Worm (Caenorhabditis elegans): ENCODE results near the gene C52E4.7.

C52E4.7 gene

DNA sequence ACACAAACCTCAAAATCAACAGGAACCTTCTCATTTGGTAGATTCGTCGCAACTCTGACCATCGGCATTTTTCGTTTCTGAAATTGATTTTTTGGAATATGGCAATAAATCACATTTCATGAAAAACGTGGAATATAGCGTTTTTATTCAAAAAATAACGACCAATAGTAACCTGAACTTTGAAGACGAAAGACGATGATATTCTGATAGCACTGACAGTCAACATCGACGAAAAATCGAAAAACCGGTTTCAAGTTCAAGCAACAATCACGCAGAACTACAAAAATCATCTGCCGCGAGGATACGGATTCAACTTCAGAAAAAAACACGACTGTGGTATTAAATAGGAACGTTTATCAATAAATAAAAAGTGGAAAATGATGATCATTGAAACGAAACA is 15.9 kb upstream of the C52E4.7 start, which contains the start of gene mif-2:
TSS of gene mif-2 (minus strand) at position 281 of the 400 bp plus-strand sequence.
- TF ChIP-seq mes-2 (tag; optimal IDR thresholded peaks at IDR 0.05; ENCODE audit: poor library complexity, severe bottlenecking) (no peak), ama-1 (optimal IDR thresholded peaks at IDR 0.05) (peak; percentile 15), lim-7 (GFP tag; IDR thresholded peaks at IDR 0.05) (no peak), set-16 (GFP tag; IDR thresholded peaks at IDR 0.05) (no peak), ceh-62 (tag; optimal IDR thresholded peaks at IDR 0.05) (no peak), skn-1 (tag; optimal IDR thresholded peaks at IDR 0.05) (no peak), lin-13 (GFP tag; optimal IDR thresholded peaks at IDR 0.05) (no peak), mdl-1 (tag; optimal IDR thresholded peaks at IDR 0.05) (peak in 1 of 2 experiments; percentile 33), Y48G9A.11 (GFP tag; IDR thresholded peaks at IDR 0.05) (no peak), Y105C5A.15 (GFP tag; IDR thresholded peaks at IDR 0.05) (no peak), hlh-30 (tag; optimal IDR thresholded peaks at IDR 0.05; ENCODE audit: insufficient read depth) (peak; percentile 4), hlh-11 (tag; optimal IDR thresholded peaks at IDR 0.05) (peak; percentile 39), nhr-28 (tag; optimal IDR thresholded peaks at IDR 0.05) (peak; percentile 71), nhr-10 (tag; optimal IDR thresholded peaks at IDR 0.05) (no peak), nhr-41 (GFP tag; IDR thresholded peaks at IDR 0.05) (no peak), ztf-11 (tag; optimal IDR thresholded peaks at IDR 0.05) (no peak), R02D3.7 (tag; optimal IDR thresholded peaks at IDR 0.05) (no peak), aha-1 (tag) (no peak), madf-5 (GFP tag; IDR thresholded peaks at IDR 0.05) (0 out of 4 replicates have a peak, but pooled peaks of 1 of the 2 experiments have one; percentile 18), egl-43 (GFP tag; IDR thresholded peaks at IDR 0.05) (no peak), ceh-32 (tag; optimal IDR thresholded peaks at IDR 0.05; ENCODE audit: poor library complexity) (no peak), lin-38 (GFP tag; IDR thresholded peaks at IDR 0.05) (0 out of 2 replicates have a peak, but pooled peaks have one; percentile 24), tra-1 (GFP tag; IDR thresholded peaks at IDR 0.05) (no peak)

ce11 chrV:11979673-11980561 is 14.2 kb upstream of the C52E4.7 start, which contains the start of gene snr-4:
TSS of gene snr-4 (minus strand) at chrV:11979723.
- peak; percentile 89 for TF ChIP-seq ctbp-1 (GFP tag; IDR thresholded peaks at IDR 0.05)
- peak; percentile 96 for TF ChIP-seq aha-1 (tag)
- TF ChIP-seq arid-1 (GFP tag; conservative IDR thresholded peaks at IDR 0.05): peak; percentile 90
- peak; percentile 86 for TF ChIP-seq lin-13 (GFP tag; optimal IDR thresholded peaks at IDR 0.05)
- peak; percentile 95 for TF ChIP-seq hmg-1.1 (GFP tag; IDR thresholded peaks at IDR 0.05)
- no peak for TF ChIP-seq unc-39 (tag; optimal IDR thresholded peaks at IDR 0.05)
- peak; percentile 84 for TF ChIP-seq nhr-48 (tag; optimal IDR thresholded peaks at IDR 0.05)
- peak; percentile 94 for TF ChIP-seq F49E8.2 (tag; optimal IDR thresholded peaks at IDR 0.05; ENCODE audit: borderline replicate concordance)
- peak; percentile 78 for TF ChIP-seq duxl-1 (tag; optimal IDR thresholded peaks at IDR 0.05; ENCODE audit: poor library complexity)
- peak; percentile 63; the same call in 1 of the 2 replicates for TF ChIP-seq zfp-3 (GFP tag; conservative IDR thresholded peaks at IDR 0.05)
- TF ChIP-seq set-16 (GFP tag; IDR thresholded peaks at IDR 0.05): peak; percentile 71
- TF ChIP-seq ceh-82 (tag; optimal IDR thresholded peaks at IDR 0.05): no peak
- TF ChIP-seq ceh-32 (tag; optimal IDR thresholded peaks at IDR 0.05; ENCODE audit: poor library complexity): peak; percentile 21
- peak; percentile 91 for TF ChIP-seq mdt-29 (GFP tag; IDR thresholded peaks at IDR 0.05)
- TF ChIP-seq nhr-10 (tag; optimal IDR thresholded peaks at IDR 0.05): no peak
- peak; percentile 88 for TF ChIP-seq F10B5.3 (tag; optimal IDR thresholded peaks at IDR 0.05)
- TF ChIP-seq rbr-2 (tag; optimal IDR thresholded peaks at IDR 0.05): peak; percentile 93
- peak; percentile 50 for TF ChIP-seq zag-1 (tag; optimal IDR thresholded peaks at IDR 0.05)
- peak; percentile 85 for TF ChIP-seq F37D6.2 (tag; optimal IDR thresholded peaks at IDR 0.05)
- peak; percentile 90 for TF ChIP-seq nhr-11 (tag; optimal IDR thresholded peaks at IDR 0.05)
- peak; percentile 5; the same call in 1 of the 2 replicates for TF ChIP-seq Y105C5A.15 (GFP tag; IDR thresholded peaks at IDR 0.05)
- TF ChIP-seq dve-1 (tag; optimal IDR thresholded peaks at IDR 0.05; ENCODE audit: insufficient read depth): peak; percentile 96
- TF ChIP-seq jun-1 (tag; optimal IDR thresholded peaks at IDR 0.05): peak; percentile 78
- peak; percentile 50; the same call in 1 of the 2 replicates for TF ChIP-seq saeg-2 (GFP tag; IDR thresholded peaks at IDR 0.05)
- TF ChIP-seq vab-7 (GFP tag; IDR thresholded peaks at IDR 0.05): peak; percentile 70
- peak; percentile 21 for TF ChIP-seq lin-15B (tag; optimal IDR thresholded peaks at IDR 0.05)
- peak; percentile 91 for TF ChIP-seq lin-38 (GFP tag; IDR thresholded peaks at IDR 0.05)
- TF ChIP-seq cey-2 (tag; optimal IDR thresholded peaks at IDR 0.05; ENCODE audit: borderline replicate concordance, insufficient read depth): no peak
- TF ChIP-seq ama-1 (optimal IDR thresholded peaks at IDR 0.05): peak; percentile 98
- TF ChIP-seq madf-9 (GFP tag; conservative IDR thresholded peaks at IDR 0.05): peak; percentile 43; the same call in 1 of the 2 replicates
- peak; percentile 66 for TF ChIP-seq zip-2 (tag; optimal IDR thresholded peaks at IDR 0.05)
